Fruit fly (Drosophila melanogaster) whole organism, wandering third instar larva: Measurements from ENCODE around the gene ine.
A peak's percentile ranks its signal among the peaks of the same experiment; 100 is the strongest.

Source experiments
- CG32264 ChIP-seq: fragments of 200-800 bp; sonication (Bioruptor generic); optimal IDR thresholded peaks from 2 replicates; lab custom pipeline; 2016; ENCODE audit warnings: missing biosample characterization, missing genetic modification characterization
- CG9705 ChIP-seq: fragments of 200-800 bp; sonication (Bioruptor generic); optimal IDR thresholded peaks from 2 replicates; lab custom pipeline; 2018; ENCODE audit warnings: missing biosample characterization, mild to moderate bottlenecking, missing genetic modification characterization
- CrebA ChIP-seq: fragments of 200-800 bp; sonication (Bioruptor generic); optimal IDR thresholded peaks from 2 replicates; lab custom pipeline; 2016; ENCODE audit warnings: missing biosample characterization, mild to moderate bottlenecking, missing genetic modification characterization, borderline replicate concordance
- Dfd ChIP-seq: fragments of >200 bp; optimal IDR thresholded peaks from 2 replicates; lab custom pipeline; 2017; ENCODE audit warnings: missing biosample characterization, missing genetic modification characterization
- Dif ChIP-seq: fragments of 200-275, 200-300 bp; sonication (Bioruptor generic); optimal IDR thresholded peaks from 2 replicates; lab custom pipeline; 2018; ENCODE audit warnings: missing biosample characterization, missing genetic modification characterization; ENCODE audit not compliant: partially characterized antibody
- HLH106 ChIP-seq: fragments of 200-800 bp; optimal IDR thresholded peaks from 3 replicates; lab custom pipeline; 2019; ENCODE audit warnings: missing biosample characterization, mild to moderate bottlenecking, missing genetic modification characterization, moderate library complexity
- Hnf4 ChIP-seq: fragments of 200-800 bp; sonication (Bioruptor generic); optimal IDR thresholded peaks from 2 replicates; lab custom pipeline; 2016; ENCODE audit warnings: missing biosample characterization, mild to moderate bottlenecking, missing genetic modification characterization
- Hr83 ChIP-seq: fragments of 200-300 bp; sonication (Bioruptor generic); optimal IDR thresholded peaks from 2 replicates; lab custom pipeline; 2016; ENCODE audit warnings: missing biosample characterization, mild to moderate bottlenecking, missing genetic modification characterization, moderate library complexity; ENCODE audit not compliant: poor library complexity, severe bottlenecking
- Mio ChIP-seq: sonication (Bioruptor generic); optimal IDR thresholded peaks from 2 replicates; lab custom pipeline; 2016; ENCODE audit warnings: missing biosample characterization, missing genetic modification characterization
- Myc ChIP-seq: fragments of >200 bp; optimal IDR thresholded peaks from 2 replicates; lab custom pipeline; 2017
- N ChIP-seq: fragments of >200 bp; optimal IDR thresholded peaks from 2 replicates; lab custom pipeline; 2018; ENCODE audit warnings: missing biosample characterization, missing external identifiers, missing genetic modification characterization
- OdsH ChIP-seq: fragments of 200-800 bp; sonication (Bioruptor generic); optimal IDR thresholded peaks from 2 replicates; lab custom pipeline; 2016; ENCODE audit warnings: missing biosample characterization, mild to moderate bottlenecking, missing genetic modification characterization
- Rel ChIP-seq, 2 experiments: fragments of 200-800 bp; sonication (Bioruptor generic) in 1 of 2; optimal IDR thresholded peaks; 2 replicates in 1 of 2; 3 replicates in 1 of 2; lab custom pipeline; 2016 to 2019; ENCODE audit warnings: mild to moderate bottlenecking in 2 of 2, missing biosample characterization in 2 of 2, missing genetic modification characterization in 2 of 2, moderate library complexity in 1 of 2
- Sp1 ChIP-seq: fragments of 200-800 bp; sonication (Bioruptor generic); optimal IDR thresholded peaks from 3 replicates; lab custom pipeline; 2019; ENCODE audit warnings: missing biosample characterization, mild to moderate bottlenecking, missing genetic modification characterization, moderate library complexity
- Vsx2 ChIP-seq: fragments of 200-300, 225-300 bp; sonication (Bioruptor generic); optimal IDR thresholded peaks from 2 replicates; lab custom pipeline; 2018; ENCODE audit warnings: missing biosample characterization, missing genetic modification characterization; ENCODE audit not compliant: partially characterized antibody
- br ChIP-seq: fragments of 200-800 bp; sonication (Bioruptor generic); optimal IDR thresholded peaks from 2 replicates; lab custom pipeline; 2016; ENCODE audit warnings: missing biosample characterization, missing genetic modification characterization
- brk ChIP-seq: fragments of 200-800 bp; sonication (Bioruptor generic); optimal IDR thresholded peaks from 2 replicates; lab custom pipeline; 2016; ENCODE audit warnings: missing biosample characterization, mild to moderate bottlenecking, missing genetic modification characterization
- dsf ChIP-seq: sonication (Bioruptor generic); optimal IDR thresholded peaks from 2 replicates; lab custom pipeline; 2016; ENCODE audit warnings: missing biosample characterization, missing genetic modification characterization, borderline replicate concordance
- ey ChIP-seq: fragments of 200-800 bp; sonication (Bioruptor generic); optimal IDR thresholded peaks from 2 replicates; lab custom pipeline; 2016; ENCODE audit warnings: missing biosample characterization, missing genetic modification characterization
- foxo ChIP-seq, 2 experiments: fragments of 200-800 bp; sonication (Bioruptor generic); optimal IDR thresholded peaks; 2 replicates in 1 of 2; 3 replicates in 1 of 2; lab custom pipeline; 2016 to 2017; ENCODE audit warnings: missing biosample characterization in 2 of 2, missing genetic modification characterization in 2 of 2
- fru ChIP-seq: fragments of 200-800 bp; sonication (Bioruptor generic); optimal IDR thresholded peaks from 3 replicates; lab custom pipeline; 2016; ENCODE audit warnings: missing biosample characterization, mild to moderate bottlenecking, missing genetic modification characterization
- h ChIP-seq: fragments of 200-800 bp; sonication (Bioruptor generic); optimal IDR thresholded peaks from 3 replicates; lab custom pipeline; 2016; ENCODE audit warnings: missing biosample characterization, mild to moderate bottlenecking, missing genetic modification characterization
- jim ChIP-seq: fragments of 175-275, 200-325 bp; sonication (Bioruptor generic); optimal IDR thresholded peaks from 2 replicates; lab custom pipeline; 2016; ENCODE audit warnings: missing biosample characterization, mild to moderate bottlenecking, missing genetic modification characterization
- lola ChIP-seq: fragments of >200 bp; optimal IDR thresholded peaks from 2 replicates; lab custom pipeline; 2017; ENCODE audit warnings: missing biosample characterization, missing genetic modification characterization
- pan ChIP-seq: fragments of >200 bp; optimal IDR thresholded peaks from 2 replicates; lab custom pipeline; 2017
- rgr ChIP-seq: fragments of 200-800 bp; sonication (Bioruptor generic); optimal IDR thresholded peaks from 3 replicates; lab custom pipeline; 2016; ENCODE audit warnings: missing biosample characterization, mild to moderate bottlenecking, missing genetic modification characterization
- sage ChIP-seq: fragments of 200-800 bp; sonication (Bioruptor generic); optimal IDR thresholded peaks from 2 replicates; lab custom pipeline; 2016; ENCODE audit warnings: missing biosample characterization, mild to moderate bottlenecking, missing genetic modification characterization
- tai ChIP-seq: sonication (Bioruptor generic); optimal IDR thresholded peaks from 2 replicates; lab custom pipeline; 2016; ENCODE audit warnings: missing biosample characterization, missing genetic modification characterization
- usp ChIP-seq: fragments of >200 bp; optimal IDR thresholded peaks from 2 replicates; lab custom pipeline; 2017; ENCODE audit warnings: missing biosample characterization, missing genetic modification characterization
- woc ChIP-seq: sonication (Bioruptor generic); optimal IDR thresholded peaks from 2 replicates; lab custom pipeline; 2016; ENCODE audit warnings: missing biosample characterization, mild to moderate bottlenecking, missing genetic modification characterization

The ine gene

DNA sequence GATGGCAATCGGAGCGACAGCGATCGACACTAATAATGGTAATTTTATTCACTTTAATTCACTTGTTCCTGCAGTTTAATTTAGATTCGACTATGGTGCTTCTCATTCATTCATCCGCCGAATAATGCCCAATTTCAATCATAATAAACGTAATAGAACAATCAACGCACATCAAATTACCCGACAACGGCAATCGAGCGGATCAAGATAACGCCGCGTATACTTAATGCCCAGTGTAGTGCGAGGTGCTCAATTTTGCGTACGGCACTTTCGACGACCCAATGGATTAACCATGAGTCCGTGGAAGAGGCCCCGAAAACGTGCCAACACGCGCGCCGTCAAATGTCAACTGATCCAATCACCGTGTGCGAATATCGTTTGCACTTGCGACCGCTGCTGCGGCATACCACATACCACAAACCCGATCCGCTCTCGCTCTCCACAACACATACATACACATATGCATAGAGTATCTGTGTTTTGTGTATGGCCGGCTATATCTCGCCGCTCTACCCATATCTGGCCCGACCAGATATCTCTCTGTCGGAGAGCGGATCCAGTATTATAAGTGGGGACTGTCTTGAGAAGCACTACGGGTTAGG, at the start of gene ine:
Gene ine (minus strand): TSS at position 351 of the 602 bp plus-strand sequence.
- peak; percentile 52 for TF ChIP-seq h (GFP tag; lab: Kevin White, UChicago)
- TF ChIP-seq lola (GFP tag; lab: Kevin White, UChicago) = no peak
- TF ChIP-seq Dif (GFP tag; lab: Kevin White, UChicago) = peak; percentile 28

dm6 chr2L:4521328-4521727, 44.5 kb upstream of the ine start:
- TF ChIP-seq Dif (GFP tag; lab: Kevin White, UChicago) = no peak

dm6 chr2L:4477978-4478377, 1.2 kb upstream of the ine start:
- TF ChIP-seq brk (GFP tag; lab: Kevin White, UChicago) (no peak), Sp1 (GFP tag; lab: Kevin White, UChicago) (no peak), OdsH (GFP tag; lab: Kevin White, UChicago) (no peak), N (GFP tag; lab: Kevin White, UChicago) (no peak), CG9705 (no peak), usp (GFP tag; lab: Kevin White, UChicago) (no peak), ey (GFP tag; lab: Kevin White, UChicago) (no peak), CrebA (GFP tag; lab: Kevin White, UChicago) (no peak), dsf (GFP tag; lab: Kevin White, UChicago) (no peak), Vsx2 (GFP tag; lab: Kevin White, UChicago) (no peak), Mio (GFP tag; lab: Kevin White, UChicago) (no peak), Myc (lab: Kevin White, UChicago) (no peak), CG32264 (GFP tag; lab: Kevin White, UChicago) (no peak), woc (GFP tag; lab: Kevin White, UChicago) (no peak), lola (GFP tag; lab: Kevin White, UChicago) (no peak), Hnf4 (no peak), Hr83 (GFP tag; lab: Kevin White, UChicago) (no peak), rgr (GFP tag; lab: Kevin White, UChicago) (no peak)

DNA sequence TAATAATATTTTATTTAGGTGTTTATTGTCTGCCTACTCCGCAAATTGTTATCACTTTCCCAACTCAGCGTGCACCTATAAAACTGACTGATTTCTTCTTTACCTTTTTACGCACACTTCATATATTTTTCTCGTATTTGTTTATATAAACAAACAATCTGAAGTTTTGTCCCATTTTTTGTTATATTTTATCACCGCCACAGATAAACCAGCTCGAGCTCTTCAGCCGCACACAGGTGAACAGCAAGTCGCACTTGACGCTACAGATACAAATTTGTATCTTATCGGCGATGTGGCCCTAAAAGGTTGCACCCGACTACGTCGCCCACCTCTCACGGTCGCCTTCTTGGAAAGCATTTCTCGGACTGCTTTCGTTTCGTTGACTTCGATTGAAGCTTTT, 1.4 kb downstream of the ine start:
- no peak for TF ChIP-seq CG9705
- peak; percentile 23 for TF ChIP-seq fru (GFP tag; lab: Kevin White, UChicago)
- no peak for TF ChIP-seq Hnf4
- peak; percentile 22 for TF ChIP-seq h (GFP tag; lab: Kevin White, UChicago)

DNA sequence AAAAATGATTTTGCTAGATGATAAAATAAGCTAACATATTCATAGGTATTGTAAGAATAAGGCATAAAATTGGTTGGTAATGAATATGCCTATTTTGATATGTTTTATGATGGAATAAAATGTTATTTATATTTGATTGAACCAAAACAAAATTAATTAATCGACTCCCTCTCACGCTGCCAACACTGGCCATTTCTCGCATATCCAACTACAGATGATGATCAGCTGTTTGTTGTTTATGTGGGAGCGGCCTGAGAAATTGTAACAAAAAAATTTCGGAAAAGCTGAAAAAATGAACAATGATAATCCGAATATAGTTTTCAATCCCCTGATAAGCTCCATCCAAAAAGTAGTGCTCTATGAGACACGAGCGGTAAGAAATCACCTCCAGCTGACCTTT, 11.9 kb downstream of the ine start, which contains the start of gene FIG4:
Gene FIG4 (plus strand): TSS at position 229 of the 400 bp plus-strand sequence.
- TF ChIP-seq woc (GFP tag; lab: Kevin White, UChicago) = peak; percentile 74
- no peak for TF ChIP-seq Hr83 (GFP tag; lab: Kevin White, UChicago)
- peak; percentile 18 for TF ChIP-seq Myc (lab: Kevin White, UChicago)
- TF ChIP-seq sage (GFP tag; lab: Kevin White, UChicago) = no peak
- TF ChIP-seq, all 38 proteins: peak for 2

- TF ChIP-seq woc (GFP tag; lab: Kevin White, UChicago) (no peak), Mio (GFP tag; lab: Kevin White, UChicago) (no peak), CG9705 (peak; percentile 14), Rel (GFP tag; optimal IDR thresholded peaks at IDR 0.05; lab: Kevin White, UChicago) (no peak), Rel (tag; optimal IDR thresholded peaks at IDR 0.05; lab: Kevin White, UChicago) (peak; percentile 32)
- TF ChIP-seq, all 38 proteins: peak for 2
Observed at dm6 chr2L:4463323-4463722, 13.5 kb downstream of the ine start, which contains the start of the genes CG15443 and Paris. TSS of gene CG15443 (minus strand) at chr2L:4463447. TSS of gene Paris (plus strand) at chr2L:4463611.

DNA sequence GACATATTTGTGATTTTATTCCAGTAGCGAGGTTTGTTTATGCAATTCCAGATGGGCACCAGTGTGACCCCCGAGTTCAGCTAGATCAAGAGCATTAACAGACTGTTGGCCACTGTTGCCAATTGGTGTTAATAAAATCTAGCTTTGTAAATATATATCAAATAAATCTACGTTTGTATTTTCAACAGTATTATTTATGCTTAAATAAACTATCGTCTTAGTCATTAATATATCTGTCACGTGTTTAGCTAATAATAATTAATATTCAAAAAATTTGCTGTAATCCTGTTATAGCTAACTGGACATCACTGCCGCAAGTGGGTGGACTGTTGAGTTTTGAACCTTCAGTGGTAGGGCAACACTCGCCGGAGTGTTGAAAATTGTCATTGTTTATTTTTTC, 17.3 kb downstream of the ine start, which contains the start of the genes mRpL27 and CG15435:
Gene mRpL27 (minus strand): TSS at position 96 of the 400 bp plus-strand sequence.
Gene CG15435 (plus strand): TSS at position 187 of the 400 bp plus-strand sequence.
- no peak for TF ChIP-seq pan (lab: Kevin White, UChicago)
- TF ChIP-seq CG9705 = peak; percentile 48
- TF ChIP-seq Vsx2 (GFP tag; lab: Kevin White, UChicago) = no peak
- TF ChIP-seq jim = no peak
- no peak for TF ChIP-seq Dfd (GFP tag; lab: Kevin White, UChicago)
- TF ChIP-seq Myc (lab: Kevin White, UChicago) = peak; percentile 96
- TF ChIP-seq rgr (GFP tag; lab: Kevin White, UChicago) = peak; percentile 15
- TF ChIP-seq dsf (GFP tag; lab: Kevin White, UChicago) = no peak
- TF ChIP-seq Sp1 (GFP tag; lab: Kevin White, UChicago) = peak; percentile 20
- TF ChIP-seq HLH106 (tag; lab: Kevin White, UChicago) = peak; percentile 51
- TF ChIP-seq usp (GFP tag; lab: Kevin White, UChicago) = no peak
- TF ChIP-seq br = no peak
- peak in 1 of 2 experiments; percentile 29 for TF ChIP-seq foxo (GFP tag; optimal IDR thresholded peaks at IDR 0.05; lab: Kevin White, UChicago)
- TF ChIP-seq Rel (GFP tag; optimal IDR thresholded peaks at IDR 0.05; lab: Kevin White, UChicago) = no peak
- TF ChIP-seq Rel (tag; optimal IDR thresholded peaks at IDR 0.05; lab: Kevin White, UChicago) = peak; percentile 24
- peak; percentile 7 for TF ChIP-seq OdsH (GFP tag; lab: Kevin White, UChicago)
- peak; percentile 31 for TF ChIP-seq h (GFP tag; lab: Kevin White, UChicago)
- no peak for TF ChIP-seq tai (GFP tag; lab: Kevin White, UChicago)
- TF ChIP-seq woc (GFP tag; lab: Kevin White, UChicago) = peak; percentile 87
- TF ChIP-seq, all 38 proteins: peak for 10
